Fruit fly (Drosophila melanogaster) whole organism, embryonic: ENCODE results near the gene ldbr.

ENCODE experiments used
- Antp ChIP-seq: fragments of 200-800 bp; sonication (Bioruptor generic); optimal IDR thresholded peaks from 3 replicates; lab custom pipeline; 2016; ENCODE audit warnings: missing biosample characterization, missing genetic modification characterization
- Asciz ChIP-seq: fragments of 200-800 bp; sonication (Bioruptor generic); optimal IDR thresholded peaks from 2 replicates; lab custom pipeline; 2017; ENCODE audit warnings: missing biosample characterization, mild to moderate bottlenecking, missing genetic modification characterization, missing genetic modification reagents
- B-H1 ChIP-seq: fragments of 200-800 bp; sonication (Bioruptor generic); IDR thresholded peaks from 3 replicates; pipeline ENCODE4 v1.3.6; 2022; ENCODE audit warnings: missing biosample characterization, missing genetic modification characterization
- B-H2 ChIP-seq: fragments of 200-800 bp; sonication (Bioruptor generic); optimal IDR thresholded peaks from 2 replicates; lab custom pipeline; 2018; ENCODE audit warnings: missing biosample characterization, mild to moderate bottlenecking, missing genetic modification characterization
- CG10431 ChIP-seq: fragments of 200-800 bp; sonication (Bioruptor generic); optimal IDR thresholded peaks from 3 replicates; lab custom pipeline; 2018; ENCODE audit warnings: missing biosample characterization, mild to moderate bottlenecking, missing genetic modification characterization
- CG10565 ChIP-seq: fragments of 200-800 bp; sonication (Bioruptor generic); optimal IDR thresholded peaks from 3 replicates; lab custom pipeline; 2016; ENCODE audit warnings: missing biosample characterization, mild to moderate bottlenecking, missing genetic modification characterization
- CG10959 ChIP-seq: fragments of 200-800 bp; sonication (Bioruptor generic); IDR thresholded peaks from 2 replicates; pipeline ENCODE4 v1.3.6; 2022; ENCODE audit warnings: missing biosample characterization, missing genetic modification characterization
- CG11247 ChIP-seq: fragments of 200-800 bp; sonication (Bioruptor generic); IDR thresholded peaks from 2 replicates; pipeline ENCODE4 v1.3.6; 2022; ENCODE audit warnings: missing biosample characterization, missing genetic modification characterization
- CG11504 ChIP-seq: fragments of 200-800 bp; sonication (Bioruptor generic); optimal IDR thresholded peaks from 3 replicates; lab custom pipeline; 2019; ENCODE audit warnings: missing biosample characterization, mild to moderate bottlenecking, missing genetic modification characterization, moderate library complexity
- CG11560 ChIP-seq: fragments of 200-800 bp; sonication (Bioruptor generic); IDR thresholded peaks from 3 replicates; pipeline ENCODE4 v1.3.6; 2022; ENCODE audit warnings: missing biosample characterization, missing genetic modification characterization
- CG13424 ChIP-seq: fragments of 200-800 bp; sonication (Bioruptor generic); optimal IDR thresholded peaks from 2 replicates; lab custom pipeline; 2019; ENCODE audit warnings: missing biosample characterization, mild to moderate bottlenecking, missing genetic modification characterization, moderate library complexity
- CG14050 ChIP-seq: fragments of 200-800 bp; sonication (Bioruptor generic); IDR thresholded peaks from 3 replicates; pipeline ENCODE4 v1.3.6; 2022; ENCODE audit warnings: missing biosample characterization, missing genetic modification characterization
- CG15696 ChIP-seq: fragments of 200-800 bp; sonication (Bioruptor generic); optimal IDR thresholded peaks from 2 replicates; lab custom pipeline; 2019; ENCODE audit warnings: missing biosample characterization, mild to moderate bottlenecking, missing genetic modification characterization, moderate library complexity
- CG16863 ChIP-seq: fragments of 200-800 bp; sonication (Bioruptor generic); optimal IDR thresholded peaks from 3 replicates; lab custom pipeline; 2016; ENCODE audit warnings: missing biosample characterization, missing genetic modification characterization
- CG17186 ChIP-seq: fragments of 200-800 bp; sonication (Bioruptor generic); optimal IDR thresholded peaks from 3 replicates; lab custom pipeline; 2017; ENCODE audit warnings: missing biosample characterization, missing genetic modification reagents, missing genetic modification characterization
- CG17359 ChIP-seq: fragments of 200-800 bp; sonication (Bioruptor generic); optimal IDR thresholded peaks from 3 replicates; lab custom pipeline; 2018; ENCODE audit warnings: missing biosample characterization, mild to moderate bottlenecking, missing genetic modification characterization, moderate library complexity
- CG1832 ChIP-seq: fragments of 200-800 bp; sonication (Bioruptor generic); optimal IDR thresholded peaks from 2 replicates; lab custom pipeline; 2017; ENCODE audit warnings: missing biosample characterization, mild to moderate bottlenecking, missing genetic modification characterization, inconsistent platforms
- CG2120 ChIP-seq: fragments of 200-800 bp; sonication (Bioruptor generic); optimal IDR thresholded peaks from 3 replicates; lab custom pipeline; 2016; ENCODE audit warnings: missing biosample characterization, missing genetic modification characterization
- CG30403 ChIP-seq: fragments of 200-800 bp; sonication (Bioruptor generic); optimal IDR thresholded peaks from 3 replicates; lab custom pipeline; 2016; ENCODE audit warnings: missing biosample characterization, missing genetic modification characterization
- CG30431 ChIP-seq: fragments of 200-800 bp; sonication (Bioruptor generic); optimal IDR thresholded peaks from 2 replicates; lab custom pipeline; 2017; ENCODE audit warnings: missing biosample characterization, missing genetic modification characterization
- CG32767 ChIP-seq: fragments of 200-800 bp; sonication (Bioruptor generic); IDR thresholded peaks from 2 replicates; pipeline ENCODE4 v1.3.6; 2022; ENCODE audit warnings: missing biosample characterization, missing genetic modification characterization
- CG34376 ChIP-seq: fragments of 200-800 bp; sonication (Bioruptor generic); optimal IDR thresholded peaks from 2 replicates; lab custom pipeline; 2018; ENCODE audit warnings: missing biosample characterization, mild to moderate bottlenecking, missing genetic modification characterization
- CG4282 ChIP-seq: fragments of 200-800 bp; sonication (Bioruptor generic); optimal IDR thresholded peaks from 2 replicates; lab custom pipeline; 2016; ENCODE audit warnings: missing biosample characterization, missing genetic modification characterization
- CG4707 ChIP-seq: fragments of 200-800 bp; sonication (Bioruptor generic); optimal IDR thresholded peaks from 2 replicates; lab custom pipeline; 2018; ENCODE audit warnings: missing biosample characterization, mild to moderate bottlenecking, missing genetic modification characterization, moderate library complexity
- CG4730 ChIP-seq: fragments of 200-800 bp; sonication (Bioruptor generic); IDR thresholded peaks from 2 replicates; pipeline ENCODE4 v1.3.6; 2022; ENCODE audit warnings: missing biosample characterization, missing genetic modification characterization
- CG5953 ChIP-seq: fragments of 200-800 bp; sonication (Bioruptor generic); IDR thresholded peaks from 2 replicates; pipeline ENCODE4 v1.3.6; 2022; ENCODE audit warnings: missing biosample characterization, missing genetic modification characterization
- Dip3 ChIP-seq: fragments of 200-800 bp; sonication (Bioruptor generic); optimal IDR thresholded peaks from 3 replicates; lab custom pipeline; 2016; ENCODE audit warnings: missing biosample characterization, missing genetic modification characterization
- Doc3 ChIP-seq: fragments of 200-800 bp; sonication (Bioruptor generic); IDR thresholded peaks from 3 replicates; pipeline ENCODE4 v1.3.6; 2022; ENCODE audit warnings: missing biosample characterization, missing genetic modification characterization; ENCODE audit not compliant: partially characterized antibody
- E2f2 ChIP-seq: fragments of 200-800 bp; sonication (Bioruptor generic); IDR thresholded peaks from 2 replicates; pipeline ENCODE4 v1.3.6; 2022; ENCODE audit warnings: missing biosample characterization, missing genetic modification characterization
- Hand ChIP-seq: fragments of 200-800 bp; sonication (Bioruptor generic); optimal IDR thresholded peaks from 2 replicates; lab custom pipeline; 2017; ENCODE audit warnings: mild to moderate bottlenecking, missing biosample characterization, missing genetic modification reagents, missing genetic modification characterization
- Hr39 ChIP-seq: fragments of >200 bp; optimal IDR thresholded peaks from 2 replicates; lab custom pipeline; 2017
- Nf-YB ChIP-seq: fragments of 200-800 bp; sonication (Bioruptor generic); optimal IDR thresholded peaks from 3 replicates; lab custom pipeline; 2019; ENCODE audit warnings: missing biosample characterization, mild to moderate bottlenecking, missing genetic modification characterization, moderate library complexity
- Nf-YC ChIP-seq: fragments of 200-800 bp; optimal IDR thresholded peaks from 3 replicates; lab custom pipeline; 2019; ENCODE audit warnings: missing biosample characterization, mild to moderate bottlenecking, missing genetic modification characterization, moderate library complexity
- Oaz ChIP-seq: fragments of 200-800 bp; sonication (Bioruptor generic); IDR thresholded peaks from 2 replicates; pipeline ENCODE4 v1.3.6; 2022; ENCODE audit warnings: missing biosample characterization, missing genetic modification characterization
- Six4 ChIP-seq: fragments of 200-800 bp; sonication (Bioruptor generic); optimal IDR thresholded peaks from 2 replicates; lab custom pipeline; 2016; ENCODE audit warnings: missing biosample characterization, missing genetic modification characterization
- abd-A ChIP-seq: fragments of 200-800 bp; sonication (Bioruptor generic); optimal IDR thresholded peaks from 3 replicates; lab custom pipeline; 2019; ENCODE audit warnings: missing biosample characterization, mild to moderate bottlenecking, missing genetic modification characterization, moderate library complexity
- ash1 ChIP-seq: fragments of 200-800 bp; sonication (Bioruptor generic); optimal IDR thresholded peaks from 2 replicates; lab custom pipeline; 2018; ENCODE audit warnings: missing biosample characterization, mild to moderate bottlenecking, missing genetic modification characterization
- bbx ChIP-seq: fragments of 200-800 bp; sonication (Bioruptor generic); IDR thresholded peaks from 2 replicates; pipeline ENCODE4 v1.3.6; 2022; ENCODE audit warnings: missing biosample characterization, missing genetic modification characterization; ENCODE audit not compliant: partially characterized antibody
- btn ChIP-seq: fragments of 200-800 bp; sonication (Bioruptor generic); optimal IDR thresholded peaks from 2 replicates; lab custom pipeline; 2016; ENCODE audit warnings: missing biosample characterization, missing genetic modification characterization
- croc ChIP-seq: fragments of 200-800 bp; sonication (Bioruptor generic); conservative IDR thresholded peaks from 3 replicates; pipeline ENCODE4 v1.3.6; 2022; ENCODE audit warnings: missing biosample characterization, missing genetic modification characterization
- cwo ChIP-seq: fragments of 200-800 bp; sonication (Bioruptor generic); optimal IDR thresholded peaks from 3 replicates; lab custom pipeline; 2017; ENCODE audit warnings: missing biosample characterization, missing genetic modification characterization, mild to moderate bottlenecking, moderate library complexity, missing genetic modification reagents
- dysf ChIP-seq: fragments of 200-800 bp; sonication (Bioruptor generic); IDR thresholded peaks from 3 replicates; pipeline ENCODE4 v1.3.6; 2022; ENCODE audit warnings: missing biosample characterization, missing genetic modification characterization
- insv ChIP-seq, 2 experiments: fragments of 200-800 bp; sonication (Bioruptor generic); optimal IDR thresholded peaks; 3 replicates each; lab custom pipeline; 2016 to 2018; ENCODE audit warnings: missing biosample characterization in 2 of 2, missing genetic modification characterization in 2 of 2
- jigr1 ChIP-seq: fragments of 200-800 bp; sonication (Bioruptor generic); IDR thresholded peaks from 3 replicates; pipeline ENCODE4 v1.3.6; 2022; ENCODE audit warnings: missing biosample characterization, missing genetic modification characterization
- kah ChIP-seq: fragments of 200-800 bp; sonication (Bioruptor generic); optimal IDR thresholded peaks from 2 replicates; lab custom pipeline; 2018; ENCODE audit warnings: missing biosample characterization, mild to moderate bottlenecking, missing genetic modification characterization
- odd ChIP-seq: fragments of 200-800 bp; sonication (Bioruptor generic); optimal IDR thresholded peaks from 2 replicates; lab custom pipeline; 2017; ENCODE audit warnings: missing biosample characterization, mild to moderate bottlenecking, missing genetic modification characterization
- ranshi ChIP-seq: fragments of 200-800 bp; sonication (Bioruptor generic); IDR thresholded peaks from 2 replicates; pipeline ENCODE4 v1.3.6; 2022; ENCODE audit warnings: missing biosample characterization, missing genetic modification characterization
- row ChIP-seq: fragments of 200-800 bp; sonication (Bioruptor generic); IDR thresholded peaks from 3 replicates; pipeline ENCODE4 v1.3.6; 2022; ENCODE audit warnings: missing biosample characterization, missing genetic modification characterization
- sens ChIP-seq: fragments of 200-800 bp; sonication (Bioruptor generic); peaks from one replicate; lab custom pipeline; 2016; ENCODE audit warnings: missing biosample characterization, missing genetic modification characterization
- sna ChIP-seq: fragments of 200-800 bp; sonication (Bioruptor generic); IDR thresholded peaks from 2 replicates; pipeline ENCODE4 v1.3.6; 2022; ENCODE audit warnings: missing biosample characterization, missing genetic modification characterization; ENCODE audit not compliant: partially characterized antibody
- unpg ChIP-seq: fragments of 200-800 bp; sonication (Bioruptor generic); optimal IDR thresholded peaks from 3 replicates; lab custom pipeline; 2018; ENCODE audit warnings: missing biosample characterization, mild to moderate bottlenecking, missing genetic modification characterization, moderate library complexity

The ldbr gene

dm6 chr3L:8137448-8137906 is 15.8 kb downstream of the ldbr start, which contains the start of the genes Setx and mus301 (continued):
- no peak for TF ChIP-seq Nf-YC (tag; lab: Kevin White, UChicago)
- peak; percentile 79 for TF ChIP-seq CG13424
- peak; percentile 91 for TF ChIP-seq Dip3 (GFP tag; lab: Kevin White, UChicago)
- TF ChIP-seq CG30431 (GFP tag; lab: Kevin White, UChicago): peak; percentile 29
- peak; percentile 73 for TF ChIP-seq CG15696 (tag; lab: Kevin White, UChicago)
- TF ChIP-seq CG17186: peak; percentile 77
- no peak for TF ChIP-seq CG4707 (GFP tag; lab: Kevin White, UChicago)
- peak; percentile 68; the same call in 1 of the 2 replicates for TF ChIP-seq ranshi (GFP tag; lab: Robert Waterston, UW)
- peak; percentile 29 for TF ChIP-seq CG10431
- TF ChIP-seq cwo (GFP tag; lab: Kevin White, UChicago): peak; percentile 46
- TF ChIP-seq bbx: no peak
- no peak for TF ChIP-seq unpg (GFP tag; lab: Kevin White, UChicago)
- TF ChIP-seq croc (GFP tag; lab: Robert Waterston, UW): peak; percentile 37; the same call in 2 of the 3 replicates
- peak; percentile 41 for TF ChIP-seq CG34376 (GFP tag; lab: Kevin White, UChicago)
- TF ChIP-seq CG17359 (tag; lab: Kevin White, UChicago): no peak
- TF ChIP-seq Antp: peak; percentile 77
- TF ChIP-seq B-H2 (GFP tag; lab: Kevin White, UChicago): peak; percentile 75
- 0 out of 2 replicates have a peak, but pooled peaks have one; percentile 20 for TF ChIP-seq Oaz (GFP tag; lab: Robert Waterston, UW)
- TF ChIP-seq Six4 (GFP tag; lab: Kevin White, UChicago): peak; percentile 59
- TF ChIP-seq sens (GFP tag; lab: Kevin White, UChicago): peak; percentile 96
- peak; percentile 72 for TF ChIP-seq dysf (GFP tag; lab: Robert Waterston, UW)
- TF ChIP-seq btn (GFP tag; lab: Kevin White, UChicago): peak; percentile 58
- TF ChIP-seq CG4282 (GFP tag; lab: Kevin White, UChicago): peak; percentile 83
- TF ChIP-seq CG30403: peak; percentile 91
- TF ChIP-seq Asciz (GFP tag; lab: Kevin White, UChicago): peak; percentile 40
- no peak for TF ChIP-seq CG32767 (GFP tag; lab: Robert Waterston, UW)
- TF ChIP-seq sna (GFP tag; lab: Robert Waterston, UW): no peak
- peak; percentile 68 for TF ChIP-seq CG16863
- peak; percentile 58; the same call in 2 of the 3 replicates for TF ChIP-seq B-H1 (GFP tag; lab: Robert Waterston, UW)
- TF ChIP-seq CG2120: peak; percentile 94
- TF ChIP-seq E2f2 (GFP tag; lab: Robert Waterston, UW): peak; percentile 91
- no peak for TF ChIP-seq Doc3
- peak; percentile 67 for TF ChIP-seq CG11247
- TF ChIP-seq CG10959 (GFP tag; lab: Robert Waterston, UW): peak; percentile 48; the same call in 1 of the 2 replicates
- peak; percentile 30 for TF ChIP-seq Nf-YB (GFP tag; lab: Kevin White, UChicago)
- TF ChIP-seq kah (GFP tag; lab: Kevin White, UChicago): peak; percentile 4
- TF ChIP-seq insv (GFP tag; optimal IDR thresholded peaks at IDR 0.05; lab: Kevin White, UChicago): peak in 1 of 2 experiments; percentile 51
- no peak for TF ChIP-seq odd (GFP tag; lab: Kevin White, UChicago)
- 0 out of 3 replicates have a peak, but pooled peaks have one; percentile 10 for TF ChIP-seq CG14050 (GFP tag; lab: Robert Waterston, UW)
- peak; percentile 60; the same call in 1 of the 3 replicates for TF ChIP-seq CG11560 (tag; lab: Robert Waterston, UW)
- peak; percentile 36; the same call in 1 of the 2 replicates for TF ChIP-seq CG4730 (GFP tag; lab: Robert Waterston, UW)
- TF ChIP-seq ash1 (GFP tag; lab: Kevin White, UChicago): no peak
- peak; percentile 48 for TF ChIP-seq CG10565 (GFP tag; lab: Kevin White, UChicago)
- TF ChIP-seq CG11504: no peak
- no peak for TF ChIP-seq Hand (GFP tag; lab: Kevin White, UChicago)
- TF ChIP-seq Hr39 (lab: Kevin White, UChicago): no peak
- TF ChIP-seq CG5953 (GFP tag; lab: Robert Waterston, UW): no peak
- peak; percentile 68 for TF ChIP-seq row (GFP tag; lab: Robert Waterston, UW)
- TF ChIP-seq abd-A (tag; lab: Kevin White, UChicago): no peak
- no peak for TF ChIP-seq CG1832 (GFP tag; lab: Kevin White, UChicago)
- TF ChIP-seq jigr1: no peak
